Worm (Caenorhabditis elegans): Measurements from ENCODE around the gene T04A8.8.
A peak's percentile ranks its signal among the peaks of the same experiment; 100 is the strongest.

Gene T04A8.8

DNA sequence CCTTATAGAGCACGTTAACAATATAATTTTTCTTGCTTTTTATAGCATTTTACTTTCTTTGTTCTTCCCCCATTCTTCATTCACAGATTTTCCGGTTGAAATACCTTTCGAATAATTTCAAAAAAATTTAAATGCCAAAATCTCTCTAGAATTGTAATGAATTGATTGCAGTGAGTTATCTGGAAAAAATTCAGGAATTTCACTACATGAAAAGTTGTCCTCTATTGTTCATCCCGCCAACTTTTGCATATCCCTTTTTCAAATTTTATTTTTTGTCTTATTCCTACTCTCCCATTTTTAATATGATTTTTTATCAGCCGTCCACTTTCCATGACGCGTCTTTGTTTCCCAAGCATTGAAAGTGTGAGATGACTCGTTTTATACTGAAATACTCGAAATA is 40.4 kb upstream of the T04A8.8 start (continued):
- TF ChIP-seq zip-2 (tag; optimal IDR thresholded peaks at IDR 0.05) = no peak
- no peak for TF ChIP-seq fkh-10 (GFP tag; optimal IDR thresholded peaks at IDR 0.05)
- no peak for TF ChIP-seq attf-4 (tag; optimal IDR thresholded peaks at IDR 0.05)
- TF ChIP-seq mes-2 (tag; optimal IDR thresholded peaks at IDR 0.05; ENCODE audit: poor library complexity, severe bottlenecking) = peak; percentile 17
- no peak for TF ChIP-seq daf-8 (GFP tag; IDR thresholded peaks at IDR 0.05)
- TF ChIP-seq T20F7.1 (GFP tag; optimal IDR thresholded peaks at IDR 0.05) = no peak

DNA sequence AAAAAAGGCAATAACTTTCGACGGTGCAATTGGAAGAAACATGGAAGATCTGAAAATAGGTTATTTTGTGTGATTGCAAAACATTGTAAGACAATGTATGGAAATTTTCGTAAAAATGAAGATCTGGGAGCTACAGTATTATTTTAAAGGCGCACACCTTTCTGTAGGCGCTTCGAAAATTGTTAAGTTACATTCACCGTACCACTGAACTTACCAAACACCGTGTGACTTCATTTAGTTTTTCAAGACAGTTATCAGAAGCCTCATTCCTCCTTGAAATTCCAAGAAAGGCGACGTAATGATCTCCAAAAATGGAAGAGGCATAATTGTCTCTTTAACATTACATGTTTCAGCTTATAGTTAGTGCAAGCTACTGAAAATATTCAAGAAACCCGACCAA is 39.9 kb upstream of the T04A8.8 start:
- TF ChIP-seq nhr-102 (tag; optimal IDR thresholded peaks at IDR 0.05) = peak; percentile 49
- TF ChIP-seq zfp-3 (GFP tag; conservative IDR thresholded peaks at IDR 0.05) = peak; percentile 70; the same call in 1 of the 2 replicates
- TF ChIP-seq R02D3.7 (tag; optimal IDR thresholded peaks at IDR 0.05) = no peak
- TF ChIP-seq duxl-1 (tag; optimal IDR thresholded peaks at IDR 0.05; ENCODE audit: poor library complexity) = peak; percentile 71
- TF ChIP-seq php-3 (GFP tag; IDR thresholded peaks at IDR 0.05) = peak; percentile 34; the same call in 1 of the 2 replicates
- no peak for TF ChIP-seq ceh-28 (tag; optimal IDR thresholded peaks at IDR 0.05)
- peak in 1 of 2 experiments; percentile 54; a peak in 1 of 4 replicates for TF ChIP-seq madf-5 (GFP tag; IDR thresholded peaks at IDR 0.05)
- TF ChIP-seq unc-62 (GFP tag; optimal IDR thresholded peaks at IDR 0.05 in 1 of 2) = no peak
- TF ChIP-seq unc-62 (tag; optimal IDR thresholded peaks at IDR 0.05) = no peak
- TF ChIP-seq nhr-111 (GFP tag; optimal IDR thresholded peaks at IDR 0.05) = no peak
- no peak for TF ChIP-seq nhr-10 (tag; optimal IDR thresholded peaks at IDR 0.05)
- 0 out of 2 replicates have a peak, but pooled peaks have one; percentile 7 for TF ChIP-seq nhr-42 (GFP tag; IDR thresholded peaks at IDR 0.05)
- peak in 1 of 2 experiments; percentile 44 for TF ChIP-seq daf-16 (GFP tag; optimal IDR thresholded peaks at IDR 0.05)
- no peak for TF ChIP-seq daf-16 (tag; optimal IDR thresholded peaks at IDR 0.05)
- TF ChIP-seq set-16 (GFP tag; IDR thresholded peaks at IDR 0.05) = no peak
- no peak for TF ChIP-seq ceh-20 (GFP tag; IDR thresholded peaks at IDR 0.05)
- TF ChIP-seq lin-29 (GFP tag; IDR thresholded peaks at IDR 0.05) = no peak
- TF ChIP-seq nhr-25 (tag; optimal IDR thresholded peaks at IDR 0.05; ENCODE audit: borderline replicate concordance, insufficient read depth) = peak; percentile 25
- peak; percentile 44 for TF ChIP-seq lin-38 (GFP tag; IDR thresholded peaks at IDR 0.05)
- TF ChIP-seq lim-7 (GFP tag; IDR thresholded peaks at IDR 0.05) = 0 out of 2 replicates have a peak, but pooled peaks have one; percentile 17
- TF ChIP-seq arid-1 (GFP tag; conservative IDR thresholded peaks at IDR 0.05) = peak; percentile 11; the same call in 1 of the 2 replicates

ce11 chrIII:4655402-4655801 is 38.4 kb upstream of the T04A8.8 start, which contains the start of gene T23F11.2:
Gene T23F11.2 (minus strand): TSS chrIII:4655502.
- TF ChIP-seq mxl-3 (GFP tag; optimal IDR thresholded peaks at IDR 0.05) (no peak), madf-5 (GFP tag; IDR thresholded peaks at IDR 0.05) (no peak), cey-2 (tag; optimal IDR thresholded peaks at IDR 0.05; ENCODE audit: borderline replicate concordance, insufficient read depth) (no peak), zfp-2 (tag; optimal IDR thresholded peaks at IDR 0.05) (no peak), dpl-1 (GFP tag; optimal IDR thresholded peaks at IDR 0.05) (no peak), dmd-9 (GFP tag; IDR thresholded peaks at IDR 0.05) (no peak), madf-9 (GFP tag; conservative IDR thresholded peaks at IDR 0.05) (no peak), lin-38 (GFP tag; IDR thresholded peaks at IDR 0.05) (no peak), F26F4.8 (GFP tag; conservative IDR thresholded peaks at IDR 0.05) (no peak), Y105C5A.15 (GFP tag; IDR thresholded peaks at IDR 0.05) (no peak), daf-8 (GFP tag; IDR thresholded peaks at IDR 0.05) (no peak), ceh-28 (tag; optimal IDR thresholded peaks at IDR 0.05) (no peak), gei-8 (GFP tag; optimal IDR thresholded peaks at IDR 0.05) (no peak), lsy-2 (tag; optimal IDR thresholded peaks at IDR 0.05) (no peak), unc-62 (GFP tag; optimal IDR thresholded peaks at IDR 0.05 in 1 of 2) (no peak), unc-62 (tag; optimal IDR thresholded peaks at IDR 0.05) (no peak), daf-12 (tag; optimal IDR thresholded peaks at IDR 0.05) (no peak)
